Fruit fly (Drosophila melanogaster) whole organism, wandering third instar larva: ENCODE data around the gene SIDL.
A peak's percentile ranks its signal among the peaks of the same experiment; 100 is the strongest.

Source experiments
- CG9705 ChIP-seq: fragments of 200-800 bp; sonication (Bioruptor generic); optimal IDR thresholded peaks from 2 replicates; lab custom pipeline; 2018; ENCODE audit warnings: missing biosample characterization, mild to moderate bottlenecking, missing genetic modification characterization
- CrebA ChIP-seq: fragments of 200-800 bp; sonication (Bioruptor generic); optimal IDR thresholded peaks from 2 replicates; lab custom pipeline; 2016; ENCODE audit warnings: missing biosample characterization, mild to moderate bottlenecking, missing genetic modification characterization, borderline replicate concordance
- Hr78 ChIP-seq: fragments of >200 bp; optimal IDR thresholded peaks from 2 replicates; lab custom pipeline; 2017; ENCODE audit warnings: missing biosample characterization, missing genetic modification characterization
- OdsH ChIP-seq: fragments of 200-800 bp; sonication (Bioruptor generic); optimal IDR thresholded peaks from 2 replicates; lab custom pipeline; 2016; ENCODE audit warnings: missing biosample characterization, mild to moderate bottlenecking, missing genetic modification characterization
- br ChIP-seq: fragments of 200-800 bp; sonication (Bioruptor generic); optimal IDR thresholded peaks from 2 replicates; lab custom pipeline; 2016; ENCODE audit warnings: missing biosample characterization, missing genetic modification characterization
- brk ChIP-seq: fragments of 200-800 bp; sonication (Bioruptor generic); optimal IDR thresholded peaks from 2 replicates; lab custom pipeline; 2016; ENCODE audit warnings: missing biosample characterization, mild to moderate bottlenecking, missing genetic modification characterization
- dl ChIP-seq, 2 experiments: fragments of 175-275, 200-275 bp in 1 of 2; fragments of 200-275 bp in 1 of 2; sonication (Bioruptor generic); optimal IDR thresholded peaks; lab custom pipeline; 2018; ENCODE audit warnings: mild to moderate bottlenecking in 2 of 2, missing biosample characterization in 2 of 2, missing genetic modification characterization in 2 of 2, moderate library complexity in 2 of 2; ENCODE audit not compliant: partially characterized antibody in 2 of 2, insufficient read depth in 1 of 2
- psq ChIP-seq: fragments of 200-800 bp; sonication (Bioruptor generic); optimal IDR thresholded peaks from 3 replicates; lab custom pipeline; 2017; ENCODE audit warnings: missing biosample characterization, mild to moderate bottlenecking, missing genetic modification characterization, moderate library complexity
- tai ChIP-seq: sonication (Bioruptor generic); optimal IDR thresholded peaks from 2 replicates; lab custom pipeline; 2016; ENCODE audit warnings: missing biosample characterization, missing genetic modification characterization

DNA sequence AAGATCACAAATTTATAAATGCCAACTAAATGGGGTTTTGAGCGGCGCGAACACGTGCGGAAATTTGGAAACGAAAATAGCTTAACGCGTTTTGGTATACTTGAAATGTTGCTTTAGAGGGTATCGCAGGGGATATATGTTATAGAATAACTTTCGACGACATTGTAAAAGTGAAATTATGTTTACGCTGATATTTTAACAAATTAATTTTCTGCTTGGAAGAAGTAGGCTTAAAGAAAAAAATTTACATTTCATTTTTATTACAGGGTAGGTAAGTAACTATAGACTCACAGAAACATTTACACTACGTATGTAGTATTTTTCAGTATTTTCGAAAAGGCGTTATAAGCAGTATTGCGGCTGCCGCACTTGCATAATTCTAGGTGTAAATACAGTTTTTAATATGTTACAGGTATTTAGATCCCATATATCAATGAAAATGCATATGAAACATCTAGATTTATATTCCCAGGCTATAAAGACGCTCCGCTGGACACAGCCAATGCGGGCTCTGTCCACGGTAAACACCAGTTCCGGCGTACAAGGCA, 10.7 kb upstream of the SIDL start, which contains the start of the genes Art3 and mRpS10:
- TF ChIP-seq Hr78 (GFP tag; lab: Kevin White, UChicago) (no peak), dl (GFP tag; optimal IDR thresholded peaks at IDR 0.05; lab: Kevin White, UChicago; ENCODE audit: insufficient read depth in 1 of 2, partially characterized antibody in 2 of 2) (no peak), br (GFP tag; lab: Kevin White, UChicago) (peak; percentile 99), psq (GFP tag; lab: Kevin White, UChicago) (peak; percentile 99), tai (GFP tag; lab: Kevin White, UChicago) (no peak), CG9705 (GFP tag; lab: Kevin White, UChicago) (peak; percentile 100), CrebA (GFP tag; lab: Kevin White, UChicago) (no peak), OdsH (peak; percentile 100), brk (GFP tag; lab: Kevin White, UChicago) (no peak)
